Worm (Caenorhabditis elegans) whole organism, L2 larva: ENCODE measurements around the gene T08B1.1.
A peak's percentile ranks its signal among the peaks of the same experiment; 100 is the strongest.

ENCODE experiments used
- C34F6.9 ChIP-seq: fragments of 150-350 bp; optimal IDR thresholded peaks from 2 replicates; lab custom pipeline; 2014; ENCODE audit warnings: missing biosample characterization, missing genetic modification characterization
- Y55F3AM.14 ChIP-seq: fragments of 200-800 bp; sonication (Bioruptor generic); optimal IDR thresholded peaks from 2 replicates; lab custom pipeline; 2018; ENCODE audit warnings: mild to moderate bottlenecking, missing genetic modification characterization, missing compliant biosample characterization
- alr-1 ChIP-seq: fragments of 150-350 bp; optimal IDR thresholded peaks from 2 replicates; lab custom pipeline; 2014; ENCODE audit warnings: missing biosample characterization, missing genetic modification characterization
- ama-1 ChIP-seq: fragments of 150-350 bp; optimal IDR thresholded peaks from 2 replicates; lab custom pipeline; 2018; ENCODE audit warnings: inconsistent platforms
- blmp-1 ChIP-seq: sonication (generic microtip); optimal IDR thresholded peaks from 2 replicates; lab custom pipeline; 2017; ENCODE audit warnings: missing genetic modification characterization, mild to moderate bottlenecking, missing compliant biosample characterization, antibody characterized with exemption, moderate library complexity; ENCODE audit not compliant: insufficient read depth
- dmd-4 ChIP-seq: sonication (generic microtip); optimal IDR thresholded peaks from 2 replicates; lab custom pipeline; 2017; ENCODE audit warnings: missing biosample characterization, missing genetic modification characterization
- elt-1 ChIP-seq: fragments of 150-350 bp; optimal IDR thresholded peaks from 2 replicates; lab custom pipeline; 2014; ENCODE audit warnings: missing biosample characterization, missing genetic modification characterization
- lin-11 ChIP-seq: fragments of 150-350 bp; sonication (generic microtip); optimal IDR thresholded peaks from 2 replicates; lab custom pipeline; 2014; ENCODE audit warnings: missing biosample characterization, missing genetic modification characterization, inconsistent platforms, mixed read lengths
- lin-13 ChIP-seq: fragments of 150-350 bp; optimal IDR thresholded peaks from 2 replicates; lab custom pipeline; 2014; ENCODE audit warnings: missing biosample characterization, missing genetic modification reagents, missing genetic modification characterization
- lsy-2 ChIP-seq, 2 experiments: fragments of 150-350 bp in 1 of 2; sonication (generic microtip) in 1 of 2; optimal IDR thresholded peaks; 2 replicates each; lab custom pipeline; 2014 to 2017; ENCODE audit warnings: missing biosample characterization in 2 of 2, missing genetic modification characterization in 2 of 2
- nhr-129 ChIP-seq: fragments of 150-350 bp; optimal IDR thresholded peaks from 2 replicates; lab custom pipeline; 2014; ENCODE audit warnings: missing biosample characterization, missing genetic modification characterization
- nhr-21 ChIP-seq: fragments of 150-350 bp; optimal IDR thresholded peaks from 2 replicates; lab custom pipeline; 2014; ENCODE audit warnings: missing biosample characterization, missing genetic modification characterization
- nhr-25 ChIP-seq: fragments of 150-350 bp; sonication (generic microtip); optimal IDR thresholded peaks from 3 replicates; lab custom pipeline; 2014; ENCODE audit warnings: missing biosample characterization, missing genetic modification characterization
- skn-1 ChIP-seq: sonication (generic microtip); optimal IDR thresholded peaks from 2 replicates; lab custom pipeline; 2017; ENCODE audit warnings: missing biosample characterization, missing genetic modification characterization
- sma-3 ChIP-seq: sonication (generic microtip); optimal IDR thresholded peaks from 2 replicates; lab custom pipeline; 2016; ENCODE audit warnings: missing genetic modification reagents, missing genetic modification characterization, missing compliant biosample characterization
- unc-39 ChIP-seq: fragments of 150-350 bp; optimal IDR thresholded peaks from 2 replicates; lab custom pipeline; 2014; ENCODE audit warnings: missing biosample characterization, missing genetic modification characterization
- unc-55 ChIP-seq: fragments of 150-350 bp; sonication (generic microtip); optimal IDR thresholded peaks from 3 replicates; lab custom pipeline; 2014; ENCODE audit warnings: missing biosample characterization, missing genetic modification reagents, missing genetic modification characterization
- unc-62 ChIP-seq: fragments of 150-350 bp; optimal IDR thresholded peaks from 2 replicates; lab custom pipeline; 2014; ENCODE audit warnings: missing biosample characterization, missing genetic modification reagents, missing genetic modification characterization
- ztf-4 ChIP-seq: fragments of 150-350 bp; optimal IDR thresholded peaks from 2 replicates; lab custom pipeline; 2014; ENCODE audit warnings: missing biosample characterization, missing genetic modification characterization

The T08B1.1 gene

DNA sequence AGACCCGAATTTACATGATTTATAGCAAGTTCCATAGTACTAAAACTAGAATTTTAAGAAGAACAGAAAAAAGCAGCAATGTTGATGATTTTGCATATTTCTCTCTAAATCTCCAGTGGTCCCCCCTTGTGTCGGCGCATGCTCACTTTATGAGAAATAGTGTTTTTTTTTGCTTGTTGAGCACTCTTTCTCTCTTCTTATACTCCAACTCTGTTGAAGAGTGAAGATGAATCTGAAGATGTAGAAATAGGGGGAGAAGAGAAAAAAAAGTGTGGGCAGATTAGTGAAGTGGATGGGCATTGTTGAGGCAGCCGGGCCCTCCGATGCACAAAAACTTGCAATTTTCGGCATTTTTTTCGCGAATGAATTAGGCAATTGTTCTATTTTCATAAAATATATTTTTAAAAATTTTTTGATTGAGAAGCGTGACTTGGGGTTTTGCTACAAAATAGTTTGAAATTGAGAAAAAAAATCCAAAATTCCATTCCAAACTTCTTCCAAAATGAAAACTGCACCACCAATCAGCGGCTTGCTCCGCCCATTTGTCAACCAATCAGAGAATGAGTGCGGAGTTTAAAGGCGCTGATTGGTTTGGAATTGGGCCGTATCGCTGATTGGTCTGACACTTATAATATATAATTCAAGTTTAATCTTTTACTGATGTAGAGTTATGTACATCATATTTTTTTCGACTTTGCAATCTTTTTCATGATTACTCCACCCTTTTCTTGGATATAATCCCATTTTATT is 46.2 kb downstream of the T08B1.1 start:
- TF ChIP-seq unc-55: peak; percentile 21
- peak; percentile 10 for TF ChIP-seq C34F6.9 (tag; lab: Kevin White, UChicago)
- TF ChIP-seq elt-1 (tag; lab: Kevin White, UChicago): no peak
- no peak for TF ChIP-seq Y55F3AM.14 (GFP tag; lab: Kevin White, UChicago)

DNA sequence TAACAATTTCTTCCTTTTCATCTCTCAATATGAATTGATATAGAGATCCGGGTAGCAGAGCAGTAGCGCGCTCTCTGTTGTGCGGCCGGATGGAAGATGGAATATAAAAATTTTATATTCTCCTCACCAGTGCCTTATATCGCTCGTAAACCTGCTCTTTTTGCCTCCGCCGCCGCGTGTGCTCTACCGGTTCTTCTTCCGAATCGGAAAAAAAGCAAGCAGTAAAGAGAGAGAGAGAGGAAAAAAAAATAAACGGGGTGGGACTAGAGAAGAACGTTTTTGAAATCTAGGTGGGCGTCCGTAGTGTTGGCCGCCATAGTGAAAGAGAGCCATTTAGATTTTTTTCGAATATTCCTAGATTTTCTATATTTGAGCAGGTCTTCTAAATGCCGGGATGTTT is 48.9 kb downstream of the T08B1.1 start, which contains the start of gene glb-25:
Gene glb-25, plus strand, starts transcription at position 301 of the 400 bp plus-strand sequence.
- TF ChIP-seq nhr-25: no peak

DNA sequence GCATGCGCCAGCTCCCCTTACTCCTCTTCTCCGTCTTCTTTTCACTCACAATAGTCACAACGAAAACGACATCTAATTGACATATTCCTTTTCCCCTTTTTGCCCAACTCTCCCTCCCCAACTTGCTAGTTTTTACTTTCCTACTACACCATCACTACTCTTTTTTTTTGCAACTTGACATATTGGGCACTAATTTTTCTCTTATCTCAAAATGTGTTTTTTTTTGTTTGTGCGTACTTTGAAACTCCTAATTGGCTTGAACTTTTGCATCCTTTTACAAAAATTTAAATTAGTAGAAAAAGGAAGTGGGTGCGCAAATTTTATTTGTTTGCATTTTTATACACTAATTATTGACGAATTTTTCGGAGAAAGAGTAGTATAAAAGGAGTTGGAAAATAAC is 51.4 kb downstream of the T08B1.1 start:
- TF ChIP-seq skn-1 (tag; lab: Kevin White, UChicago) (no peak), blmp-1 (tag; lab: Kevin White, UChicago) (no peak), unc-62 (GFP tag; lab: Kevin White, UChicago) (no peak), ztf-4 (tag; lab: Kevin White, UChicago) (no peak), nhr-21 (tag; lab: Kevin White, UChicago) (no peak), unc-39 (tag; lab: Kevin White, UChicago) (no peak), alr-1 (tag; lab: Kevin White, UChicago) (no peak), lin-13 (GFP tag; lab: Kevin White, UChicago) (no peak), sma-3 (GFP tag; lab: Kevin White, UChicago) (no peak), dmd-4 (tag; lab: Kevin White, UChicago) (no peak), lsy-2 (tag; optimal IDR thresholded peaks at IDR 0.05; lab: Kevin White, UChicago) (no peak), nhr-129 (tag; lab: Kevin White, UChicago) (no peak), lin-11 (tag; lab: Kevin White, UChicago) (no peak), ama-1 (lab: Kevin White, UChicago) (no peak)
